Fruit fly (Drosophila melanogaster) whole organism, embryonic: ENCODE data around the gene CG11085.
A peak's percentile ranks its signal among the peaks of the same experiment; 100 is the strongest.

Experiments
- Bdp1 ChIP-seq: fragments of 200-800 bp; sonication (Bioruptor generic); optimal IDR thresholded peaks from 3 replicates; lab custom pipeline; 2016; ENCODE audit warnings: missing biosample characterization, missing genetic modification characterization
- Blimp-1 ChIP-seq: fragments of 200-800 bp; sonication (Bioruptor generic); optimal IDR thresholded peaks from 3 replicates; lab custom pipeline; 2018; ENCODE audit warnings: missing biosample characterization, missing genetic modification characterization, mild to moderate bottlenecking, moderate library complexity, missing genetic modification reagents
- CG10979 ChIP-seq: fragments of 200-800 bp; sonication (Bioruptor generic); optimal IDR thresholded peaks from 2 replicates; lab custom pipeline; 2018; ENCODE audit warnings: missing biosample characterization, mild to moderate bottlenecking, missing genetic modification characterization, moderate library complexity
- CG1233 ChIP-seq: fragments of 200-800 bp; sonication (Bioruptor generic); optimal IDR thresholded peaks from 4 replicates; lab custom pipeline; 2018; ENCODE audit warnings: missing biosample characterization, mild to moderate bottlenecking, missing genetic modification characterization
- CG12659 ChIP-seq: fragments of 200-800 bp; sonication (Bioruptor generic); optimal IDR thresholded peaks from 3 replicates; lab custom pipeline; 2017; ENCODE audit warnings: mild to moderate bottlenecking, missing biosample characterization, missing genetic modification reagents, missing genetic modification characterization
- CG13287 ChIP-seq: fragments of 200-800 bp; sonication (Bioruptor generic); IDR thresholded peaks from 2 replicates; pipeline ENCODE4 v1.3.6; 2022; ENCODE audit warnings: missing biosample characterization, missing genetic modification characterization; ENCODE audit not compliant: partially characterized antibody
- CG14050 ChIP-seq: fragments of 200-800 bp; sonication (Bioruptor generic); IDR thresholded peaks from 3 replicates; pipeline ENCODE4 v1.3.6; 2022; ENCODE audit warnings: missing biosample characterization, missing genetic modification characterization
- CG14667 ChIP-seq: fragments of 200-800 bp; sonication (Bioruptor generic); IDR thresholded peaks from 2 replicates; pipeline ENCODE4 v1.3.6; 2022; ENCODE audit warnings: missing biosample characterization, missing genetic modification characterization
- CG15514 ChIP-seq: fragments of 200-800 bp; sonication (Bioruptor generic); optimal IDR thresholded peaks from 3 replicates; lab custom pipeline; 2017; ENCODE audit warnings: missing biosample characterization, missing genetic modification characterization, mild to moderate bottlenecking, moderate library complexity, missing genetic modification reagents
- CG1603 ChIP-seq: fragments of 200-800 bp; sonication (Bioruptor generic); optimal IDR thresholded peaks from 2 replicates; lab custom pipeline; 2019; ENCODE audit warnings: missing biosample characterization, mild to moderate bottlenecking, missing genetic modification characterization, moderate library complexity
- CG16813 ChIP-seq: fragments of 200-800 bp; sonication (Bioruptor generic); IDR thresholded peaks from 3 replicates; pipeline ENCODE4 v1.3.6; 2022; ENCODE audit warnings: missing biosample characterization, missing genetic modification characterization; ENCODE audit not compliant: partially characterized antibody
- CG17361 ChIP-seq: fragments of 200-800 bp; sonication (Bioruptor generic); IDR thresholded peaks from 3 replicates; pipeline ENCODE4 v1.3.6; 2022; ENCODE audit warnings: missing biosample characterization, missing genetic modification characterization
- CG17829 ChIP-seq: fragments of 200-800 bp; optimal IDR thresholded peaks from 2 replicates; lab custom pipeline; 2019; ENCODE audit warnings: missing biosample characterization, mild to moderate bottlenecking, missing genetic modification characterization, moderate library complexity
- CG1832 ChIP-seq: fragments of 200-800 bp; sonication (Bioruptor generic); optimal IDR thresholded peaks from 2 replicates; lab custom pipeline; 2017; ENCODE audit warnings: missing biosample characterization, mild to moderate bottlenecking, missing genetic modification characterization, inconsistent platforms
- CG2875 ChIP-seq: fragments of 200-800 bp; sonication (Bioruptor generic); optimal IDR thresholded peaks from 2 replicates; lab custom pipeline; 2017; ENCODE audit warnings: missing biosample characterization, mild to moderate bottlenecking, missing genetic modification characterization, missing genetic modification reagents
- CG31388 ChIP-seq: fragments of 200-800 bp; sonication (Bioruptor generic); optimal IDR thresholded peaks from 2 replicates; lab custom pipeline; 2016; ENCODE audit warnings: missing biosample characterization, missing genetic modification characterization
- CG3995 ChIP-seq: fragments of 200-800 bp; sonication (Bioruptor generic); optimal IDR thresholded peaks from 3 replicates; lab custom pipeline; 2016; ENCODE audit warnings: missing biosample characterization, missing genetic modification characterization
- CG43689 ChIP-seq: fragments of 200-800 bp; sonication (Bioruptor generic); IDR thresholded peaks from 2 replicates; pipeline ENCODE4 v1.3.6; 2022; ENCODE audit warnings: missing biosample characterization, missing genetic modification characterization
- CG7556 ChIP-seq: fragments of 200-800 bp; sonication (Bioruptor generic); optimal IDR thresholded peaks from 2 replicates; lab custom pipeline; 2017; ENCODE audit warnings: missing biosample characterization, mild to moderate bottlenecking, missing genetic modification characterization
- CG9609 ChIP-seq: fragments of 200-800 bp; sonication (Bioruptor generic); optimal IDR thresholded peaks from 3 replicates; lab custom pipeline; 2016; ENCODE audit warnings: missing biosample characterization, missing genetic modification characterization
- CG9876 ChIP-seq: fragments of 200-800 bp; sonication (Bioruptor generic); optimal IDR thresholded peaks from 2 replicates; lab custom pipeline; 2016; ENCODE audit warnings: missing biosample characterization, missing genetic modification characterization
- CHES-1-like ChIP-seq: fragments of 200-800 bp; sonication (Bioruptor generic); optimal IDR thresholded peaks from 2 replicates; lab custom pipeline; 2016; ENCODE audit warnings: missing biosample characterization, missing genetic modification characterization
- Dip3 ChIP-seq: fragments of 200-800 bp; sonication (Bioruptor generic); optimal IDR thresholded peaks from 3 replicates; lab custom pipeline; 2016; ENCODE audit warnings: missing biosample characterization, missing genetic modification characterization
- Eip74EF ChIP-seq, 2 experiments: fragments of 200-800 bp in 1 of 2; fragments of >200 bp in 1 of 2; sonication (Bioruptor generic) in 1 of 2; optimal IDR thresholded peaks; 2 replicates each; lab custom pipeline; 2017 to 2019; ENCODE audit warnings: missing biosample characterization in 2 of 2, missing genetic modification characterization in 2 of 2, mild to moderate bottlenecking in 1 of 2, moderate library complexity in 1 of 2
- HLH3B ChIP-seq: fragments of 200-800 bp; sonication (Bioruptor generic); IDR thresholded peaks from 2 replicates; pipeline ENCODE4 v1.3.6; 2022; ENCODE audit warnings: missing biosample characterization, missing genetic modification characterization
- HLHmδ ChIP-seq: fragments of 200-800 bp; sonication (Bioruptor generic); optimal IDR thresholded peaks from 2 replicates; lab custom pipeline; 2018; ENCODE audit warnings: missing biosample characterization, mild to moderate bottlenecking, missing genetic modification characterization, moderate library complexity
- HmgZ ChIP-seq: fragments of 200-800 bp; sonication (Bioruptor generic); optimal IDR thresholded peaks from 2 replicates; lab custom pipeline; 2018; ENCODE audit warnings: missing biosample characterization, mild to moderate bottlenecking, missing genetic modification characterization
- Hr51 ChIP-seq, 2 experiments: fragments of 200-800 bp; sonication (Bioruptor generic); optimal IDR thresholded peaks; 2 replicates in 1 of 2; 3 replicates in 1 of 2; lab custom pipeline; 2016 to 2018; ENCODE audit warnings: missing biosample characterization in 2 of 2, missing genetic modification characterization in 2 of 2, mild to moderate bottlenecking in 1 of 2, moderate library complexity in 1 of 2
- Hsf ChIP-seq: fragments of 200-800 bp; sonication (Bioruptor generic); optimal IDR thresholded peaks from 3 replicates; lab custom pipeline; 2016; ENCODE audit warnings: missing biosample characterization, missing genetic modification characterization
- Kr ChIP-seq: fragments of 200-800 bp; sonication (Bioruptor generic); optimal IDR thresholded peaks from 2 replicates; lab custom pipeline; 2017; ENCODE audit warnings: missing biosample characterization, mild to moderate bottlenecking, missing genetic modification characterization
- NK7.1 ChIP-seq: fragments of 200-800 bp; sonication (Bioruptor generic); optimal IDR thresholded peaks from 3 replicates; lab custom pipeline; 2016; ENCODE audit warnings: missing biosample characterization, missing genetic modification characterization
- Pdp1 ChIP-seq, 2 experiments: fragments of 200-800 bp; sonication (Bioruptor generic); optimal IDR thresholded peaks; 3 replicates each; lab custom pipeline; 2016; ENCODE audit warnings: missing biosample characterization in 2 of 2, missing genetic modification characterization in 2 of 2, mild to moderate bottlenecking in 1 of 2, moderate library complexity in 1 of 2
- Scr ChIP-seq: fragments of 200-800 bp; sonication (Bioruptor generic); IDR thresholded peaks from 2 replicates; pipeline ENCODE4 v1.3.6; 2022; ENCODE audit warnings: missing biosample characterization, missing genetic modification characterization; ENCODE audit not compliant: partially characterized antibody
- TFAM ChIP-seq: fragments of 200-800 bp; sonication (Bioruptor generic); optimal IDR thresholded peaks from 2 replicates; lab custom pipeline; 2017; ENCODE audit warnings: missing biosample characterization, missing genetic modification characterization, inconsistent platforms
- YL-1 ChIP-seq: fragments of 200-800 bp; sonication (Bioruptor generic); optimal IDR thresholded peaks from 3 replicates; lab custom pipeline; 2017; ENCODE audit warnings: missing biosample characterization, mild to moderate bottlenecking, missing genetic modification characterization
- crol ChIP-seq: fragments of 200-800 bp; sonication (Bioruptor generic); IDR thresholded peaks from 2 replicates; pipeline ENCODE4 v1.3.6; 2022; ENCODE audit warnings: missing biosample characterization, missing genetic modification characterization
- crp ChIP-seq, 2 experiments: fragments of 200-800 bp; sonication (Bioruptor generic); optimal IDR thresholded peaks; 2 replicates in 1 of 2; 3 replicates in 1 of 2; lab custom pipeline; 2017; ENCODE audit warnings: missing biosample characterization in 2 of 2, missing genetic modification characterization in 2 of 2, mild to moderate bottlenecking in 1 of 2, moderate library complexity in 1 of 2
- da ChIP-seq: fragments of 200-800 bp; sonication (Bioruptor generic); optimal IDR thresholded peaks from 2 replicates; lab custom pipeline; 2016; ENCODE audit warnings: missing biosample characterization, missing genetic modification characterization
- dan ChIP-seq: fragments of 200-800 bp; sonication (Bioruptor generic); IDR thresholded peaks from 2 replicates; pipeline ENCODE4 v1.3.6; 2022; ENCODE audit warnings: missing biosample characterization, missing genetic modification characterization
- gce ChIP-seq: fragments of 200-800 bp; sonication (Bioruptor generic); IDR thresholded peaks from 3 replicates; pipeline ENCODE4 v1.3.6; 2022; ENCODE audit warnings: missing biosample characterization, missing genetic modification characterization
- gem ChIP-seq: fragments of 200-800 bp; sonication (Bioruptor generic); optimal IDR thresholded peaks from 2 replicates; lab custom pipeline; 2019; ENCODE audit warnings: missing biosample characterization, mild to moderate bottlenecking, missing genetic modification characterization, moderate library complexity
- insv ChIP-seq, 2 experiments: fragments of 200-800 bp; sonication (Bioruptor generic); optimal IDR thresholded peaks; 3 replicates each; lab custom pipeline; 2016 to 2018; ENCODE audit warnings: missing biosample characterization in 2 of 2, missing genetic modification characterization in 2 of 2
- luna ChIP-seq: fragments of 200-800 bp; sonication (Bioruptor generic); optimal IDR thresholded peaks from 2 replicates; lab custom pipeline; 2016; ENCODE audit warnings: missing biosample characterization, missing genetic modification characterization
- nau ChIP-seq: fragments of 200-800 bp; sonication (Bioruptor generic); optimal IDR thresholded peaks from 3 replicates; lab custom pipeline; 2017; ENCODE audit warnings: missing biosample characterization, mild to moderate bottlenecking, missing genetic modification characterization, missing genetic modification reagents
- pfk ChIP-seq: fragments of 200-800 bp; sonication (Bioruptor generic); optimal IDR thresholded peaks from 2 replicates; lab custom pipeline; 2018; ENCODE audit warnings: missing biosample characterization, mild to moderate bottlenecking, missing genetic modification characterization, moderate library complexity
- shn ChIP-seq: fragments of 200-800 bp; sonication (Bioruptor generic); optimal IDR thresholded peaks from 3 replicates; lab custom pipeline; 2016; ENCODE audit warnings: missing biosample characterization, missing genetic modification characterization
- unc-4 ChIP-seq: fragments of 200-800 bp; sonication (Bioruptor generic); IDR thresholded peaks from 2 replicates; pipeline ENCODE4 v1.3.6; 2022; ENCODE audit warnings: missing biosample characterization, missing genetic modification characterization; ENCODE audit not compliant: partially characterized antibody
- z ChIP-seq: fragments of 200-800 bp; sonication (Bioruptor generic); IDR thresholded peaks from 3 replicates; pipeline ENCODE4 v1.3.6; 2022; ENCODE audit warnings: missing biosample characterization, missing genetic modification characterization
- zfh1 ChIP-seq: fragments of 200-800 bp; sonication (Bioruptor generic); IDR thresholded peaks from 3 replicates; pipeline ENCODE4 v1.3.6; 2022; ENCODE audit warnings: missing biosample characterization, missing genetic modification characterization

CG11085 gene

dm6 chrX:12574666-12575202 lies 41.4 kb upstream of the CG11085 start (continued):
- no peak for TF ChIP-seq da
- peak; percentile 23 for TF ChIP-seq HmgZ
- TF ChIP-seq CG13287 (GFP tag; lab: Robert Waterston, UW): peak; percentile 44
- no peak for TF ChIP-seq CG14667
- TF ChIP-seq gem: peak; percentile 16
- TF ChIP-seq CG10979 (tag; lab: Kevin White, UChicago): no peak
- TF ChIP-seq Eip74EF (GFP tag; optimal IDR thresholded peaks at IDR 0.05; lab: Kevin White, UChicago): no peak
- no peak for TF ChIP-seq Blimp-1 (GFP tag; lab: Kevin White, UChicago)
- TF ChIP-seq z: no peak
- no peak for TF ChIP-seq CG9876 (GFP tag; lab: Kevin White, UChicago)
- TF ChIP-seq CG12659 (GFP tag; lab: Kevin White, UChicago): no peak
- no peak for TF ChIP-seq Kr (GFP tag; lab: Kevin White, UChicago)
- peak; percentile 84 for TF ChIP-seq CG1832
- TF ChIP-seq TFAM (GFP tag; lab: Kevin White, UChicago): no peak
- TF ChIP-seq CHES-1-like: no peak
- TF ChIP-seq shn (GFP tag; lab: Kevin White, UChicago): peak; percentile 18
- peak in 1 of 2 experiments; percentile 19 for TF ChIP-seq Hr51 (GFP tag; optimal IDR thresholded peaks at IDR 0.05; lab: Kevin White, UChicago)
- no peak for TF ChIP-seq Scr (GFP tag; lab: Robert Waterston, UW)
- TF ChIP-seq HLH3B (GFP tag; lab: Robert Waterston, UW): no peak
- peak; percentile 75; the same call in 1 of the 2 replicates for TF ChIP-seq crol (GFP tag; lab: Robert Waterston, UW)
- TF ChIP-seq CG14050 (GFP tag; lab: Robert Waterston, UW): peak; percentile 25; the same call in 1 of the 3 replicates
- TF ChIP-seq YL-1 (GFP tag; lab: Kevin White, UChicago): no peak
- TF ChIP-seq Pdp1 (GFP tag; optimal IDR thresholded peaks at IDR 0.05; lab: Kevin White, UChicago): peak in 1 of 2 experiments; percentile 54
- TF ChIP-seq HLHmδ (GFP tag; lab: Kevin White, UChicago): no peak
- TF ChIP-seq Hsf (GFP tag; lab: Kevin White, UChicago): peak; percentile 8
- no peak for TF ChIP-seq CG15514 (GFP tag; lab: Kevin White, UChicago)
- no peak for TF ChIP-seq CG1603 (tag; lab: Kevin White, UChicago)
- TF ChIP-seq NK7.1 (GFP tag; lab: Kevin White, UChicago): no peak
- no peak for TF ChIP-seq unc-4
- no peak for TF ChIP-seq dan (GFP tag; lab: Robert Waterston, UW)
- TF ChIP-seq Dip3: no peak
- TF ChIP-seq nau (GFP tag; lab: Kevin White, UChicago): no peak
- no peak for TF ChIP-seq CG16813 (GFP tag; lab: Robert Waterston, UW)
- no peak for TF ChIP-seq CG43689
- TF ChIP-seq zfh1 (GFP tag; lab: Robert Waterston, UW): no peak
- no peak for TF ChIP-seq Bdp1
- TF ChIP-seq gce (GFP tag; lab: Robert Waterston, UW): no peak
- TF ChIP-seq insv (GFP tag; optimal IDR thresholded peaks at IDR 0.05; lab: Kevin White, UChicago): peak in 1 of 2 experiments; percentile 25
- no peak for TF ChIP-seq CG9609 (GFP tag; lab: Kevin White, UChicago)
- TF ChIP-seq crp (GFP tag; optimal IDR thresholded peaks at IDR 0.05; lab: Kevin White, UChicago): peak in 1 of 2 experiments; percentile 70
- TF ChIP-seq pfk (GFP tag; lab: Kevin White, UChicago): peak; percentile 99
- no peak for TF ChIP-seq CG7556
- no peak for TF ChIP-seq CG2875 (GFP tag; lab: Kevin White, UChicago)
- no peak for TF ChIP-seq CG1233
- TF ChIP-seq luna (GFP tag; lab: Kevin White, UChicago): no peak
- no peak for TF ChIP-seq CG31388 (GFP tag; lab: Kevin White, UChicago)
- TF ChIP-seq CG17829 (tag; lab: Kevin White, UChicago): no peak
- TF ChIP-seq CG17361 (GFP tag; lab: Robert Waterston, UW): no peak
- no peak for TF ChIP-seq CG3995
